Fruit fly (Drosophila melanogaster) whole organism, embryonic: ENCODE results near the gene CG15529.

Experiments
- B-H1 ChIP-seq: fragments of 200-800 bp; sonication (Bioruptor generic); IDR thresholded peaks from 3 replicates; pipeline ENCODE4 v1.3.6; 2022; ENCODE audit warnings: missing biosample characterization, missing genetic modification characterization
- CG1233 ChIP-seq: fragments of 200-800 bp; sonication (Bioruptor generic); optimal IDR thresholded peaks from 4 replicates; lab custom pipeline; 2018; ENCODE audit warnings: missing biosample characterization, mild to moderate bottlenecking, missing genetic modification characterization
- CG13424 ChIP-seq: fragments of 200-800 bp; sonication (Bioruptor generic); optimal IDR thresholded peaks from 2 replicates; lab custom pipeline; 2019; ENCODE audit warnings: missing biosample characterization, mild to moderate bottlenecking, missing genetic modification characterization, moderate library complexity
- CG14441 ChIP-seq: fragments of 200-800 bp; sonication (Bioruptor generic); IDR thresholded peaks from 2 replicates; pipeline ENCODE4 v1.3.6; 2022; ENCODE audit warnings: missing biosample characterization, missing genetic modification characterization
- CG14710 ChIP-seq: fragments of 200-800 bp; sonication (Bioruptor generic); optimal IDR thresholded peaks from 3 replicates; lab custom pipeline; 2019; ENCODE audit warnings: missing biosample characterization, mild to moderate bottlenecking, missing genetic modification characterization, moderate library complexity
- CG15073 ChIP-seq: fragments of 200-800 bp; sonication (Bioruptor generic); optimal IDR thresholded peaks from 2 replicates; lab custom pipeline; 2016; ENCODE audit warnings: missing biosample characterization, missing genetic modification characterization
- CG1792 ChIP-seq: fragments of 200-800 bp; sonication (Bioruptor generic); optimal IDR thresholded peaks from 2 replicates; lab custom pipeline; 2016; ENCODE audit warnings: missing biosample characterization, missing genetic modification characterization
- CG18011 ChIP-seq: fragments of 200-800 bp; sonication (Bioruptor generic); optimal IDR thresholded peaks from 2 replicates; lab custom pipeline; 2017; ENCODE audit warnings: missing biosample characterization, missing genetic modification characterization, mild to moderate bottlenecking, moderate library complexity, missing genotype
- CG1832 ChIP-seq: fragments of 200-800 bp; sonication (Bioruptor generic); optimal IDR thresholded peaks from 2 replicates; lab custom pipeline; 2017; ENCODE audit warnings: missing biosample characterization, mild to moderate bottlenecking, missing genetic modification characterization, inconsistent platforms
- CG2120 ChIP-seq: fragments of 200-800 bp; sonication (Bioruptor generic); optimal IDR thresholded peaks from 3 replicates; lab custom pipeline; 2016; ENCODE audit warnings: missing biosample characterization, missing genetic modification characterization
- CG30020 ChIP-seq: fragments of 200-800 bp; optimal IDR thresholded peaks from 2 replicates; lab custom pipeline; 2019; ENCODE audit warnings: missing biosample characterization, mild to moderate bottlenecking, missing genetic modification characterization, moderate library complexity
- CG3281 ChIP-seq: fragments of 200-800 bp; sonication (Bioruptor generic); optimal IDR thresholded peaks from 3 replicates; lab custom pipeline; 2017; ENCODE audit warnings: missing biosample characterization, mild to moderate bottlenecking, missing genetic modification characterization
- CG3407 ChIP-seq: fragments of 200-800 bp; sonication (Bioruptor generic); optimal IDR thresholded peaks from 2 replicates; lab custom pipeline; 2018; ENCODE audit warnings: missing biosample characterization, mild to moderate bottlenecking, missing genetic modification characterization
- CG6813 ChIP-seq: fragments of 200-800 bp; sonication (Bioruptor generic); optimal IDR thresholded peaks from 2 replicates; lab custom pipeline; 2017; ENCODE audit warnings: missing biosample characterization, missing genetic modification characterization, mild to moderate bottlenecking, moderate library complexity, missing genetic modification reagents
- CG7928 ChIP-seq: fragments of 200-800 bp; sonication (Bioruptor generic); optimal IDR thresholded peaks from 2 replicates; lab custom pipeline; 2017; ENCODE audit warnings: missing biosample characterization, mild to moderate bottlenecking, missing genetic modification characterization
- CG8478 ChIP-seq: fragments of >200 bp; optimal IDR thresholded peaks from 2 replicates; lab custom pipeline; 2018
- CG8765 ChIP-seq: fragments of 200-800 bp; sonication (Bioruptor generic); IDR thresholded peaks from 2 replicates; pipeline ENCODE4 v1.3.6; 2022; ENCODE audit warnings: missing biosample characterization, missing genetic modification characterization
- CTCF ChIP-seq: fragments of 200-800 bp; sonication (Bioruptor generic); optimal IDR thresholded peaks from 2 replicates; lab custom pipeline; 2017; ENCODE audit warnings: missing biosample characterization, mild to moderate bottlenecking, missing genetic modification characterization, moderate library complexity
- Dp ChIP-seq: fragments of 200-800 bp; sonication (Bioruptor generic); optimal IDR thresholded peaks from 2 replicates; lab custom pipeline; 2018; ENCODE audit warnings: missing biosample characterization, mild to moderate bottlenecking, missing genetic modification characterization, moderate library complexity
- Drgx ChIP-seq: fragments of 200-800 bp; sonication (Bioruptor generic); IDR thresholded peaks from 2 replicates; pipeline ENCODE4 v1.3.6; 2022; ENCODE audit warnings: missing biosample characterization, missing genetic modification characterization
- Ets65A ChIP-seq: fragments of 200-800 bp; sonication (Bioruptor generic); peaks from one replicate; lab custom pipeline; 2016; ENCODE audit warnings: missing biosample characterization, missing genetic modification characterization
- GATAe ChIP-seq: fragments of 200-800 bp; sonication (Bioruptor generic); conservative IDR thresholded peaks from 2 replicates; pipeline ENCODE4 v1.3.6; 2022; ENCODE audit warnings: missing biosample characterization, missing genetic modification characterization
- Hr39 ChIP-seq: fragments of >200 bp; optimal IDR thresholded peaks from 2 replicates; lab custom pipeline; 2017
- MTF-1 ChIP-seq: fragments of 200-800 bp; sonication (Bioruptor generic); optimal IDR thresholded peaks from 2 replicates; lab custom pipeline; 2018; ENCODE audit warnings: missing biosample characterization, mild to moderate bottlenecking, missing genetic modification characterization, borderline replicate concordance
- Max ChIP-seq: fragments of 200-800 bp; sonication (Bioruptor generic); optimal IDR thresholded peaks from 2 replicates; lab custom pipeline; 2016; ENCODE audit warnings: missing biosample characterization, mild to moderate bottlenecking, missing genetic modification characterization
- Mrtf ChIP-seq: fragments of 200-800 bp; sonication (Bioruptor generic); IDR thresholded peaks from 3 replicates; pipeline ENCODE4 v1.3.6; 2022; ENCODE audit warnings: missing biosample characterization, missing genetic modification characterization
- Nf-YC ChIP-seq: fragments of 200-800 bp; optimal IDR thresholded peaks from 3 replicates; lab custom pipeline; 2019; ENCODE audit warnings: missing biosample characterization, mild to moderate bottlenecking, missing genetic modification characterization, moderate library complexity
- Ptx1 ChIP-seq: fragments of 200-800 bp; sonication (Bioruptor generic); IDR thresholded peaks from 2 replicates; pipeline ENCODE4 v1.3.6; 2022; ENCODE audit warnings: missing biosample characterization, missing genetic modification characterization
- Sin3A ChIP-seq: fragments of >200 bp; optimal IDR thresholded peaks from 2 replicates; lab custom pipeline; 2018
- Six4 ChIP-seq: fragments of 200-800 bp; sonication (Bioruptor generic); optimal IDR thresholded peaks from 2 replicates; lab custom pipeline; 2016; ENCODE audit warnings: missing biosample characterization, missing genetic modification characterization
- YL-1 ChIP-seq: fragments of 200-800 bp; sonication (Bioruptor generic); optimal IDR thresholded peaks from 3 replicates; lab custom pipeline; 2017; ENCODE audit warnings: missing biosample characterization, mild to moderate bottlenecking, missing genetic modification characterization
- ase ChIP-seq: fragments of 200-800 bp; sonication (Bioruptor generic); IDR thresholded peaks from 3 replicates; pipeline ENCODE4 v1.3.6; 2022; ENCODE audit warnings: missing biosample characterization, missing genetic modification characterization
- btn ChIP-seq: fragments of 200-800 bp; sonication (Bioruptor generic); optimal IDR thresholded peaks from 2 replicates; lab custom pipeline; 2016; ENCODE audit warnings: missing biosample characterization, missing genetic modification characterization
- caup ChIP-seq: fragments of 200-800 bp; sonication (Bioruptor generic); optimal IDR thresholded peaks from 3 replicates; lab custom pipeline; 2017; ENCODE audit warnings: missing biosample characterization, mild to moderate bottlenecking, missing genetic modification characterization, moderate library complexity; ENCODE audit not compliant: severe bottlenecking
- dati ChIP-seq: fragments of 200-800 bp; sonication (Bioruptor generic); IDR thresholded peaks from 2 replicates; pipeline ENCODE4 v1.3.6; 2022; ENCODE audit warnings: missing biosample characterization, missing genetic modification characterization
- esg ChIP-seq: fragments of 200-800 bp; sonication (Bioruptor generic); conservative IDR thresholded peaks from 2 replicates; pipeline ENCODE4 v1.3.6; 2022; ENCODE audit warnings: missing biosample characterization, missing genetic modification characterization
- eyg ChIP-seq: fragments of 200-800 bp; sonication (Bioruptor generic); optimal IDR thresholded peaks from 3 replicates; lab custom pipeline; 2016; ENCODE audit warnings: missing biosample characterization, missing genetic modification characterization
- fu2 ChIP-seq: fragments of 200-800 bp; sonication (Bioruptor generic); optimal IDR thresholded peaks from 2 replicates; lab custom pipeline; 2016; ENCODE audit warnings: missing biosample characterization, missing genetic modification characterization
- gcm ChIP-seq: fragments of 200-800 bp; sonication (Bioruptor generic); optimal IDR thresholded peaks from 2 replicates; lab custom pipeline; 2019; ENCODE audit warnings: missing biosample characterization, mild to moderate bottlenecking, missing genetic modification characterization, moderate library complexity
- grn ChIP-seq: fragments of 200-800 bp; sonication (Bioruptor generic); optimal IDR thresholded peaks from 3 replicates; lab custom pipeline; 2017; ENCODE audit warnings: missing biosample characterization, missing genetic modification characterization
- h ChIP-seq: fragments of >200 bp; optimal IDR thresholded peaks from 2 replicates; lab custom pipeline; 2017
- jigr1 ChIP-seq: fragments of 200-800 bp; sonication (Bioruptor generic); IDR thresholded peaks from 3 replicates; pipeline ENCODE4 v1.3.6; 2022; ENCODE audit warnings: missing biosample characterization, missing genetic modification characterization
- kay ChIP-seq: fragments of 200-800 bp; sonication (Bioruptor generic); optimal IDR thresholded peaks from 2 replicates; lab custom pipeline; 2016; ENCODE audit warnings: missing biosample characterization, missing genetic modification characterization
- oc ChIP-seq: fragments of 200-800 bp; sonication (Bioruptor generic); optimal IDR thresholded peaks from 2 replicates; lab custom pipeline; 2018; ENCODE audit warnings: missing biosample characterization, mild to moderate bottlenecking, missing genetic modification characterization, moderate library complexity
- onecut ChIP-seq: fragments of 200-800 bp; sonication (Bioruptor generic); IDR thresholded peaks from 2 replicates; pipeline ENCODE4 v1.3.6; 2022; ENCODE audit warnings: missing biosample characterization, missing genetic modification characterization
- otp ChIP-seq: fragments of 200-800 bp; sonication (Bioruptor generic); IDR thresholded peaks from 3 replicates; pipeline ENCODE4, ENCODE4 v1.3.6; 2022; ENCODE audit warnings: missing biosample characterization, missing genetic modification characterization
- pros ChIP-seq: fragments of 200-800 bp; sonication (Bioruptor generic); optimal IDR thresholded peaks from 3 replicates; lab custom pipeline; 2019; ENCODE audit warnings: missing biosample characterization, mild to moderate bottlenecking, missing genetic modification characterization, moderate library complexity
- pzg ChIP-seq: fragments of 200-800 bp; sonication (Bioruptor generic); optimal IDR thresholded peaks from 3 replicates; lab custom pipeline; 2018; ENCODE audit warnings: missing biosample characterization, mild to moderate bottlenecking, missing genetic modification characterization, moderate library complexity
- run ChIP-seq: fragments of 200-800 bp; sonication (Bioruptor generic); optimal IDR thresholded peaks from 3 replicates; lab custom pipeline; 2018; ENCODE audit warnings: missing biosample characterization, mild to moderate bottlenecking, missing genetic modification characterization
- seq ChIP-seq: fragments of 200-800 bp; sonication (Bioruptor generic); IDR thresholded peaks from 2 replicates; pipeline ENCODE4 v1.3.6; 2022; ENCODE audit warnings: missing biosample characterization, missing genetic modification characterization
- sima ChIP-seq: fragments of 200-800 bp; sonication (Bioruptor generic); optimal IDR thresholded peaks from 2 replicates; lab custom pipeline; 2016; ENCODE audit warnings: missing biosample characterization, missing genetic modification characterization
- slp2 ChIP-seq: fragments of 200-800 bp; sonication (Bioruptor generic); optimal IDR thresholded peaks from 2 replicates; lab custom pipeline; 2016; ENCODE audit warnings: missing biosample characterization, missing genetic modification characterization
- tna ChIP-seq: fragments of 200-800 bp; sonication (Bioruptor generic); IDR thresholded peaks from 2 replicates; pipeline ENCODE4 v1.3.6; 2022; ENCODE audit warnings: missing biosample characterization, missing genetic modification characterization; ENCODE audit not compliant: partially characterized antibody
- yki ChIP-seq: fragments of >200 bp; optimal IDR thresholded peaks from 3 replicates; lab custom pipeline; 2018

The CG15529 gene

DNA sequence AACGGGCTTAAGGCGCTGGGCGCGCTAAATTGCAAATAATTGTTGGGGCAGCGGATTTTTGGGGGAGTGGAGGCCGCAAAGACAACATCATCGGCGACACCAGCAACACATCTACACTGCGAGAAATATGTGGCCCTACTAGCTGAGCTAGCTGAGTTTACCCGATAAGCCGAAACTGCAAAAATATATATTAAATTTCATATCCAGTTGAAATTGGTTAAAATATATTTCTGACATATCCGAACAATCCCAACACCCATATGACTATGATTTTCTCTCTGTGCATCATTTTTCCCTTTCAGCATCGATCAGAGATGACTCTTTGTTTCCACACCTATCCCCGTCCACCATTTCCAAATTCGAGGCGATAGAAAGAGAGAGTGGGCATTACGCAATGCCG is 38.0 kb downstream of the CG15529 start (continued):
- peak; percentile 90 for TF ChIP-seq Ets65A (GFP tag; lab: Kevin White, UChicago)
- TF ChIP-seq CG18011 (GFP tag; lab: Kevin White, UChicago): peak; percentile 17
- TF ChIP-seq sima (GFP tag; lab: Kevin White, UChicago): no peak
- no peak for TF ChIP-seq CG1832 (GFP tag; lab: Kevin White, UChicago)
- peak; percentile 77; the same call in 2 of the 3 replicates for TF ChIP-seq otp
- TF ChIP-seq gcm (GFP tag; lab: Kevin White, UChicago): peak; percentile 28
- TF ChIP-seq CG30020 (tag; lab: Kevin White, UChicago): peak; percentile 2
- no peak for TF ChIP-seq MTF-1 (GFP tag; lab: Kevin White, UChicago)
- TF ChIP-seq ase (GFP tag; lab: Robert Waterston, UW): peak; percentile 86
- TF ChIP-seq Mrtf (GFP tag; lab: Robert Waterston, UW): peak; percentile 84
- peak; percentile 67 for TF ChIP-seq B-H1
- TF ChIP-seq CG14710 (tag; lab: Kevin White, UChicago): peak; percentile 53
- peak; percentile 80 for TF ChIP-seq esg (GFP tag; lab: Robert Waterston, UW)
- peak; percentile 41 for TF ChIP-seq Six4 (GFP tag; lab: Kevin White, UChicago)
- no peak for TF ChIP-seq Sin3A (lab: Kevin White, UChicago)
- peak; percentile 49; the same call in 1 of the 2 replicates for TF ChIP-seq seq
- no peak for TF ChIP-seq dati
- peak; percentile 65 for TF ChIP-seq CG3281
- TF ChIP-seq CG1792 (GFP tag; lab: Kevin White, UChicago): no peak
- TF ChIP-seq onecut (GFP tag; lab: Robert Waterston, UW): peak; percentile 62
- 0 out of 2 replicates have a peak, but pooled peaks have one; percentile 9 for TF ChIP-seq GATAe (GFP tag; lab: Robert Waterston, UW)
- TF ChIP-seq Ptx1: peak; percentile 87
- TF ChIP-seq CG8478: no peak
- TF ChIP-seq CG13424 (tag; lab: Kevin White, UChicago): peak; percentile 76
- TF ChIP-seq Dp (GFP tag; lab: Kevin White, UChicago): no peak
- TF ChIP-seq Drgx: peak; percentile 55
- TF ChIP-seq tna: no peak
- TF ChIP-seq CG3407: peak; percentile 68
- peak; percentile 30; the same call in 1 of the 2 replicates for TF ChIP-seq CG8765 (GFP tag; lab: Robert Waterston, UW)
- TF ChIP-seq CG15073 (GFP tag; lab: Kevin White, UChicago): no peak
- TF ChIP-seq CTCF (GFP tag; lab: Kevin White, UChicago): peak; percentile 3
- no peak for TF ChIP-seq btn
- TF ChIP-seq jigr1 (GFP tag; lab: Robert Waterston, UW): peak; percentile 72; the same call in 2 of the 3 replicates
- TF ChIP-seq kay (GFP tag; lab: Kevin White, UChicago): no peak
- peak; percentile 54 for TF ChIP-seq CG1233
- peak; percentile 62 for TF ChIP-seq CG2120 (GFP tag; lab: Kevin White, UChicago)
- TF ChIP-seq caup (GFP tag; lab: Kevin White, UChicago): peak; percentile 56
- peak; percentile 38 for TF ChIP-seq slp2 (GFP tag; lab: Kevin White, UChicago)
- no peak for TF ChIP-seq h (lab: Kevin White, UChicago)
- TF ChIP-seq run (tag; lab: Kevin White, UChicago): peak; percentile 36
- peak; percentile 61 for TF ChIP-seq CG6813 (GFP tag; lab: Kevin White, UChicago)
- no peak for TF ChIP-seq Hr39 (lab: Kevin White, UChicago)
- peak; percentile 52 for TF ChIP-seq Nf-YC (tag; lab: Kevin White, UChicago)
- no peak for TF ChIP-seq grn (GFP tag; lab: Kevin White, UChicago)
- TF ChIP-seq fu2 (GFP tag; lab: Kevin White, UChicago): no peak
- peak; percentile 89 for TF ChIP-seq CG14441 (GFP tag; lab: Robert Waterston, UW)
- TF ChIP-seq YL-1 (GFP tag; lab: Kevin White, UChicago): no peak
- TF ChIP-seq eyg: no peak
- TF ChIP-seq pzg (GFP tag; lab: Kevin White, UChicago): no peak
- TF ChIP-seq pros (GFP tag; lab: Kevin White, UChicago): no peak
- TF ChIP-seq CG7928 (GFP tag; lab: Kevin White, UChicago): no peak
- TF ChIP-seq yki: no peak
- TF ChIP-seq Max (GFP tag; lab: Kevin White, UChicago): no peak
- peak; percentile 71 for TF ChIP-seq oc (tag; lab: Kevin White, UChicago)
